Worm (Caenorhabditis elegans) whole organism, late embryonic: ENCODE measurements around the gene disl-2.

ENCODE experiments used
- ceh-22 ChIP-seq: sonication (generic microtip); optimal IDR thresholded peaks from 2 replicates; lab custom pipeline; 2017; ENCODE audit warnings: missing biosample characterization, missing genetic modification characterization
- nhr-11 ChIP-seq: fragments of 150-350 bp; optimal IDR thresholded peaks from 2 replicates; lab custom pipeline; 2014; ENCODE audit warnings: missing biosample characterization, missing genetic modification characterization

ce11 chrIII:5464850-5465249 is 21.9 kb downstream of the disl-2 start:
- no peak for TF ChIP-seq nhr-11
- no peak for TF ChIP-seq ceh-22
